Fruit fly (Drosophila melanogaster) whole organism, embryonic: ENCODE measurements around the gene RpS7.

Source experiments
- CG12391 ChIP-seq: fragments of 200-800 bp; sonication (Bioruptor generic); optimal IDR thresholded peaks from 3 replicates; lab custom pipeline; 2018; ENCODE audit warnings: missing biosample characterization, mild to moderate bottlenecking, missing genetic modification characterization, moderate library complexity
- CG13775 ChIP-seq: fragments of 200-800 bp; sonication (Bioruptor generic); optimal IDR thresholded peaks from 3 replicates; lab custom pipeline; 2017; ENCODE audit warnings: missing biosample characterization, mild to moderate bottlenecking, missing genetic modification characterization
- CG14014 ChIP-seq: fragments of 200-800 bp; sonication (Bioruptor generic); IDR thresholded peaks from 2 replicates; pipeline ENCODE4 v1.3.6; 2022; ENCODE audit warnings: missing biosample characterization, missing genetic modification characterization
- CG16779 ChIP-seq: fragments of 200-800 bp; sonication (Bioruptor generic); IDR thresholded peaks from 2 replicates; pipeline ENCODE4 v1.3.6; 2022; ENCODE audit warnings: missing biosample characterization, missing genetic modification characterization
- CG17568 ChIP-seq: fragments of 200-800 bp; sonication (Bioruptor generic); optimal IDR thresholded peaks from 2 replicates; lab custom pipeline; 2018; ENCODE audit warnings: missing biosample characterization, mild to moderate bottlenecking, missing genetic modification characterization, moderate library complexity
- CG3726 ChIP-seq: fragments of 200-800 bp; sonication (Bioruptor generic); IDR thresholded peaks from 3 replicates; pipeline ENCODE4, ENCODE4 v1.3.6; 2022; ENCODE audit warnings: missing biosample characterization, missing genetic modification characterization
- CG42726 ChIP-seq: fragments of 200-800 bp; sonication (Bioruptor generic); IDR thresholded peaks from 2 replicates; pipeline ENCODE4 v1.3.6; 2022; ENCODE audit warnings: missing biosample characterization, missing genetic modification characterization; ENCODE audit not compliant: partially characterized antibody
- CG43689 ChIP-seq: fragments of 200-800 bp; sonication (Bioruptor generic); IDR thresholded peaks from 2 replicates; pipeline ENCODE4 v1.3.6; 2022; ENCODE audit warnings: missing biosample characterization, missing genetic modification characterization
- CG4404 ChIP-seq: fragments of 200-800 bp; sonication (Bioruptor generic); IDR thresholded peaks from 2 replicates; pipeline ENCODE4 v1.3.6; 2022; ENCODE audit warnings: missing biosample characterization, missing genetic modification characterization
- CG4707 ChIP-seq: fragments of 200-800 bp; sonication (Bioruptor generic); optimal IDR thresholded peaks from 2 replicates; lab custom pipeline; 2018; ENCODE audit warnings: missing biosample characterization, mild to moderate bottlenecking, missing genetic modification characterization, moderate library complexity
- CG6272 ChIP-seq: fragments of 200-800 bp; sonication (Bioruptor generic); IDR thresholded peaks from 2 replicates; pipeline ENCODE4 v1.3.6; 2022; ENCODE audit warnings: missing biosample characterization, missing genetic modification characterization
- CG7556 ChIP-seq: fragments of 200-800 bp; sonication (Bioruptor generic); optimal IDR thresholded peaks from 2 replicates; lab custom pipeline; 2017; ENCODE audit warnings: missing biosample characterization, mild to moderate bottlenecking, missing genetic modification characterization
- CG8089 ChIP-seq: fragments of 200-800 bp; sonication (Bioruptor generic); optimal IDR thresholded peaks from 3 replicates; lab custom pipeline; 2016; ENCODE audit warnings: missing biosample characterization, missing genetic modification characterization
- CG8290 ChIP-seq, 3 experiments: fragments of 200-800 bp; sonication (Bioruptor generic); optimal IDR thresholded peaks; 2 replicates each; lab custom pipeline; 2016 to 2019; ENCODE audit warnings: missing biosample characterization in 3 of 3, missing genetic modification characterization in 3 of 3, mild to moderate bottlenecking in 2 of 3, moderate library complexity in 1 of 3
- CG9876 ChIP-seq: fragments of 200-800 bp; sonication (Bioruptor generic); optimal IDR thresholded peaks from 2 replicates; lab custom pipeline; 2016; ENCODE audit warnings: missing biosample characterization, missing genetic modification characterization
- CoRest ChIP-seq: fragments of 200-800 bp; sonication (Bioruptor generic); optimal IDR thresholded peaks from 3 replicates; lab custom pipeline; 2018; ENCODE audit warnings: missing biosample characterization, mild to moderate bottlenecking, missing genetic modification characterization, moderate library complexity
- Doc2 ChIP-seq: fragments of 200-800 bp; sonication (Bioruptor generic); IDR thresholded peaks from 2 replicates; pipeline ENCODE4 v1.3.6; 2022; ENCODE audit warnings: missing biosample characterization, missing genetic modification characterization
- Dp ChIP-seq: fragments of 200-800 bp; sonication (Bioruptor generic); optimal IDR thresholded peaks from 2 replicates; lab custom pipeline; 2018; ENCODE audit warnings: missing biosample characterization, mild to moderate bottlenecking, missing genetic modification characterization, moderate library complexity
- E2f2 ChIP-seq: fragments of 200-800 bp; sonication (Bioruptor generic); IDR thresholded peaks from 2 replicates; pipeline ENCODE4 v1.3.6; 2022; ENCODE audit warnings: missing biosample characterization, missing genetic modification characterization
- Eip74EF ChIP-seq, 2 experiments: fragments of 200-800 bp in 1 of 2; fragments of >200 bp in 1 of 2; sonication (Bioruptor generic) in 1 of 2; optimal IDR thresholded peaks; 2 replicates each; lab custom pipeline; 2017 to 2019; ENCODE audit warnings: missing biosample characterization in 2 of 2, missing genetic modification characterization in 2 of 2, mild to moderate bottlenecking in 1 of 2, moderate library complexity in 1 of 2
- Hr51 ChIP-seq, 2 experiments: fragments of 200-800 bp; sonication (Bioruptor generic); optimal IDR thresholded peaks; 2 replicates in 1 of 2; 3 replicates in 1 of 2; lab custom pipeline; 2016 to 2018; ENCODE audit warnings: missing biosample characterization in 2 of 2, missing genetic modification characterization in 2 of 2, mild to moderate bottlenecking in 1 of 2, moderate library complexity in 1 of 2
- Kr ChIP-seq: fragments of 200-800 bp; sonication (Bioruptor generic); optimal IDR thresholded peaks from 2 replicates; lab custom pipeline; 2017; ENCODE audit warnings: missing biosample characterization, mild to moderate bottlenecking, missing genetic modification characterization
- Max ChIP-seq: fragments of 200-800 bp; sonication (Bioruptor generic); optimal IDR thresholded peaks from 2 replicates; lab custom pipeline; 2016; ENCODE audit warnings: missing biosample characterization, mild to moderate bottlenecking, missing genetic modification characterization
- Neu2 ChIP-seq: fragments of 200-800 bp; sonication (Bioruptor generic); optimal IDR thresholded peaks from 3 replicates; lab custom pipeline; 2016; ENCODE audit warnings: missing biosample characterization, missing genetic modification characterization, borderline replicate concordance
- Nf-YA ChIP-seq: fragments of 200-800 bp; sonication (Bioruptor generic); IDR thresholded peaks from 2 replicates; pipeline ENCODE4 v1.3.6; 2022; ENCODE audit warnings: missing biosample characterization, missing genetic modification characterization
- Opbp ChIP-seq: fragments of 200-800 bp; sonication (Bioruptor generic); IDR thresholded peaks from 3 replicates; pipeline ENCODE4 v1.3.6; 2022; ENCODE audit warnings: missing biosample characterization, missing genetic modification characterization; ENCODE audit not compliant: partially characterized antibody
- Rx ChIP-seq: fragments of 200-800 bp; sonication (Bioruptor generic); IDR thresholded peaks from 2 replicates; pipeline ENCODE4 v1.3.6; 2022; ENCODE audit warnings: missing biosample characterization, missing genetic modification characterization
- bab2 ChIP-seq: fragments of 200-800 bp; sonication (Bioruptor generic); optimal IDR thresholded peaks from 2 replicates; lab custom pipeline; 2016; ENCODE audit warnings: missing biosample characterization, missing genetic modification characterization
- danr ChIP-seq: fragments of 200-800 bp; sonication (Bioruptor generic); IDR thresholded peaks from 2 replicates; pipeline ENCODE4 v1.3.6; 2022; ENCODE audit warnings: missing biosample characterization, missing genetic modification characterization
- eve ChIP-seq, 2 experiments: fragments of >200 bp; optimal IDR thresholded peaks; 2 replicates each; lab custom pipeline; 2017; ENCODE audit warnings: missing biosample characterization in 2 of 2, missing genetic modification characterization in 2 of 2
- exex ChIP-seq: fragments of 200-800 bp; sonication (Bioruptor generic); optimal IDR thresholded peaks from 4 replicates; lab custom pipeline; 2018; ENCODE audit warnings: missing biosample characterization, mild to moderate bottlenecking, missing genetic modification characterization, moderate library complexity
- kay ChIP-seq: fragments of 200-800 bp; sonication (Bioruptor generic); optimal IDR thresholded peaks from 2 replicates; lab custom pipeline; 2016; ENCODE audit warnings: missing biosample characterization, missing genetic modification characterization
- mld ChIP-seq: fragments of 200-800 bp; sonication (Bioruptor generic); IDR thresholded peaks from 3 replicates; pipeline ENCODE4 v1.3.6; 2022; ENCODE audit warnings: missing biosample characterization, missing genetic modification characterization; ENCODE audit not compliant: partially characterized antibody
- ranshi ChIP-seq: fragments of 200-800 bp; sonication (Bioruptor generic); IDR thresholded peaks from 2 replicates; pipeline ENCODE4 v1.3.6; 2022; ENCODE audit warnings: missing biosample characterization, missing genetic modification characterization
- sima ChIP-seq: fragments of 200-800 bp; sonication (Bioruptor generic); optimal IDR thresholded peaks from 2 replicates; lab custom pipeline; 2016; ENCODE audit warnings: missing biosample characterization, missing genetic modification characterization
- sisA ChIP-seq: fragments of 200-800 bp; sonication (Bioruptor generic); IDR thresholded peaks from 2 replicates; pipeline ENCODE4 v1.3.6; 2022; ENCODE audit warnings: missing biosample characterization, missing genetic modification characterization
- slbo ChIP-seq: fragments of 200-800 bp; sonication (Bioruptor generic); IDR thresholded peaks from 2 replicates; pipeline ENCODE4 v1.3.6; 2022; ENCODE audit warnings: missing biosample characterization, missing genetic modification characterization
- tll ChIP-seq, 2 experiments: fragments of 200-800 bp in 1 of 2; fragments of >200 bp in 1 of 2; sonication (Bioruptor generic) in 1 of 2; optimal IDR thresholded peaks; 2 replicates each; lab custom pipeline; 2017 to 2019; ENCODE audit warnings: missing biosample characterization in 2 of 2, missing genetic modification characterization in 2 of 2, mild to moderate bottlenecking in 1 of 2, moderate library complexity in 1 of 2
- wor ChIP-seq: fragments of 200-800 bp; sonication (Bioruptor generic); IDR thresholded peaks from 2 replicates; pipeline ENCODE4 v1.3.6; 2022; ENCODE audit warnings: missing biosample characterization, missing genetic modification characterization
- zf30C ChIP-seq: fragments of 200-800 bp; sonication (Bioruptor generic); optimal IDR thresholded peaks from 3 replicates; lab custom pipeline; 2018; ENCODE audit warnings: missing biosample characterization, mild to moderate bottlenecking, missing genetic modification characterization

The RpS7 gene

dm6 chr3R:30189836-30190235 lies 19.0 kb downstream of the RpS7 start (continued):
- TF ChIP-seq Rx (GFP tag; lab: Robert Waterston, UW) (peak; percentile 73), Opbp (GFP tag; lab: Robert Waterston, UW) (no peak), sima (GFP tag; lab: Kevin White, UChicago) (no peak), CG4404 (GFP tag; lab: Robert Waterston, UW) (peak; percentile 28; the same call in 1 of the 2 replicates), CG16779 (0 out of 2 replicates have a peak, but pooled peaks have one; percentile 49), zf30C (GFP tag; lab: Kevin White, UChicago) (no peak), E2f2 (GFP tag; lab: Robert Waterston, UW) (peak; percentile 43; the same call in 1 of the 2 replicates), CG12391 (tag; lab: Kevin White, UChicago) (peak; percentile 64), danr (GFP tag; lab: Robert Waterston, UW) (peak; percentile 70; the same call in 1 of the 2 replicates), bab2 (peak; percentile 34), CG14014 (GFP tag; lab: Robert Waterston, UW) (peak; percentile 79), CG8089 (GFP tag; lab: Kevin White, UChicago) (no peak), CG6272 (GFP tag; lab: Robert Waterston, UW) (peak; percentile 77), eve (GFP tag; optimal IDR thresholded peaks at IDR 0.05; lab: Kevin White, UChicago) (no peak), Nf-YA (GFP tag; lab: Robert Waterston, UW) (peak; percentile 70), slbo (GFP tag; lab: Robert Waterston, UW) (peak; percentile 83), CG8290 (GFP tag; optimal IDR thresholded peaks at IDR 0.05; lab: Kevin White, UChicago) (no peak), CG8290 (tag; optimal IDR thresholded peaks at IDR 0.05; lab: Kevin White, UChicago) (peak in 1 of 2 experiments; percentile 82), Doc2 (GFP tag; lab: Robert Waterston, UW) (peak; percentile 38; the same call in 1 of the 2 replicates), sisA (peak; percentile 82), Max (GFP tag; lab: Kevin White, UChicago) (no peak), kay (GFP tag; lab: Kevin White, UChicago) (no peak), CG3726 (GFP tag; lab: Robert Waterston, UW) (peak; percentile 81), CG7556 (peak; percentile 54), Eip74EF (GFP tag; optimal IDR thresholded peaks at IDR 0.05; lab: Kevin White, UChicago) (peak in 1 of 2 experiments; percentile 63), Hr51 (GFP tag; optimal IDR thresholded peaks at IDR 0.05; lab: Kevin White, UChicago) (peak; percentile 20 to 80), tll (GFP tag; optimal IDR thresholded peaks at IDR 0.05; lab: Kevin White, UChicago) (no peak), CG43689 (GFP tag; lab: Robert Waterston, UW) (peak; percentile 58), CG42726 (GFP tag; lab: Robert Waterston, UW) (no peak), exex (tag; lab: Kevin White, UChicago) (peak; percentile 15), Neu2 (GFP tag; lab: Kevin White, UChicago) (no peak), CG4707 (peak; percentile 30), CG13775 (GFP tag; lab: Kevin White, UChicago) (peak; percentile 23), Kr (no peak), CG17568 (GFP tag; lab: Kevin White, UChicago) (peak; percentile 30), CoRest (tag; lab: Kevin White, UChicago) (peak; percentile 70), Dp (GFP tag; lab: Kevin White, UChicago) (no peak), wor (GFP tag; lab: Robert Waterston, UW) (peak; percentile 64; the same call in 1 of the 2 replicates), mld (no peak), CG9876 (GFP tag; lab: Kevin White, UChicago) (no peak), ranshi (GFP tag; lab: Robert Waterston, UW) (peak; percentile 86)
